Fruit fly (Drosophila melanogaster) whole organism, prepupa: Measurements from ENCODE around the gene Usp1.
A peak's percentile ranks its signal among the peaks of the same experiment; 100 is the strongest.

ENCODE experiments used
- Blimp-1 ChIP-seq: fragments of 200-800 bp; sonication (Bioruptor generic); optimal IDR thresholded peaks from 3 replicates; lab custom pipeline; 2017; ENCODE audit warnings: missing biosample characterization, missing genetic modification characterization, mild to moderate bottlenecking, moderate library complexity, missing genetic modification reagents
- CG10631 ChIP-seq: fragments of 200-800 bp; sonication (Bioruptor generic); optimal IDR thresholded peaks from 2 replicates; lab custom pipeline; 2016; ENCODE audit warnings: missing biosample characterization, missing genetic modification characterization
- CG10669 ChIP-seq: fragments of 200-800 bp; sonication (Bioruptor generic); optimal IDR thresholded peaks from 3 replicates; lab custom pipeline; 2018; ENCODE audit warnings: missing biosample characterization, mild to moderate bottlenecking, missing genetic modification characterization, moderate library complexity
- CG11294 ChIP-seq: fragments of 200-800 bp; sonication (Bioruptor generic); IDR thresholded peaks from 2 replicates; pipeline ENCODE4 v1.3.6; 2022; ENCODE audit warnings: missing biosample characterization, missing genetic modification characterization
- CG15336 ChIP-seq: fragments of 200-800 bp; sonication (Bioruptor generic); IDR thresholded peaks from 2 replicates; pipeline ENCODE4 v1.3.6; 2022; ENCODE audit warnings: missing biosample characterization, missing genetic modification characterization
- CG1621 ChIP-seq: fragments of 200-800 bp; sonication (Bioruptor generic); optimal IDR thresholded peaks from 3 replicates; lab custom pipeline; 2018; ENCODE audit warnings: missing biosample characterization, mild to moderate bottlenecking, missing genetic modification characterization
- CG16779 ChIP-seq: fragments of 200-800 bp; sonication (Bioruptor generic); optimal IDR thresholded peaks from 3 replicates; lab custom pipeline; 2017; ENCODE audit warnings: missing biosample characterization, mild to moderate bottlenecking, missing genetic modification characterization
- CG3032 ChIP-seq: fragments of 200-800 bp; optimal IDR thresholded peaks from 2 replicates; lab custom pipeline; 2019; ENCODE audit warnings: missing biosample characterization, mild to moderate bottlenecking, missing genetic modification characterization, moderate library complexity
- CG31627 ChIP-seq: fragments of 200-800 bp; sonication (Bioruptor generic); optimal IDR thresholded peaks from 3 replicates; lab custom pipeline; 2016; ENCODE audit warnings: missing biosample characterization, missing genetic modification characterization
- CG34406 ChIP-seq: fragments of 200-800 bp; sonication (Bioruptor generic); optimal IDR thresholded peaks from 3 replicates; lab custom pipeline; 2016; ENCODE audit warnings: missing biosample characterization, missing genetic modification characterization
- CG6276 ChIP-seq: fragments of 200-800 bp; sonication (Bioruptor generic); optimal IDR thresholded peaks from 2 replicates; lab custom pipeline; 2017; ENCODE audit warnings: missing biosample characterization, mild to moderate bottlenecking, missing genetic modification characterization
- CG6854 ChIP-seq: fragments of 200-800 bp; sonication (Bioruptor generic); optimal IDR thresholded peaks from 2 replicates; lab custom pipeline; 2017; ENCODE audit warnings: missing biosample characterization, mild to moderate bottlenecking, missing genetic modification characterization
- CG7368 ChIP-seq: fragments of 200-800 bp; sonication (Bioruptor generic); optimal IDR thresholded peaks from 3 replicates; lab custom pipeline; 2016; ENCODE audit warnings: missing biosample characterization, missing genetic modification characterization
- CG8119 ChIP-seq: fragments of 200-800 bp; sonication (Bioruptor generic); IDR thresholded peaks from 3 replicates; pipeline ENCODE4 v1.3.6; 2022; ENCODE audit warnings: missing biosample characterization, missing genetic modification characterization
- CG8319 ChIP-seq: fragments of 200-800 bp; sonication (Bioruptor generic); optimal IDR thresholded peaks from 3 replicates; lab custom pipeline; 2016; ENCODE audit warnings: missing biosample characterization, missing genetic modification characterization
- CG8632 ChIP-seq: fragments of 200-800 bp; sonication (Bioruptor generic); optimal IDR thresholded peaks from 3 replicates; lab custom pipeline; 2016; ENCODE audit warnings: missing biosample characterization, missing genetic modification characterization
- CG9139 ChIP-seq: fragments of 200-800 bp; sonication (Bioruptor generic); optimal IDR thresholded peaks from 3 replicates; lab custom pipeline; 2017; ENCODE audit warnings: missing biosample characterization, mild to moderate bottlenecking, missing genetic modification characterization
- Eip75B ChIP-seq: fragments of 200-800 bp; sonication (Bioruptor generic); optimal IDR thresholded peaks from 3 replicates; lab custom pipeline; 2016; ENCODE audit warnings: missing biosample characterization, missing genetic modification characterization
- Eip78C ChIP-seq: fragments of 200-800 bp; sonication (Bioruptor generic); peaks from one replicate; lab custom pipeline; 2016; ENCODE audit warnings: missing biosample characterization, missing genetic modification characterization
- Eip93F ChIP-seq: fragments of 200-800 bp; sonication (Bioruptor generic); optimal IDR thresholded peaks from 2 replicates; lab custom pipeline; 2016; ENCODE audit warnings: missing biosample characterization, mild to moderate bottlenecking, missing genetic modification characterization
- Hr38 ChIP-seq: sonication (Bioruptor generic); optimal IDR thresholded peaks from 2 replicates; lab custom pipeline; 2016; ENCODE audit warnings: missing biosample characterization, missing genetic modification characterization
- Hr4 ChIP-seq: fragments of 200-800 bp; sonication (Bioruptor generic); optimal IDR thresholded peaks from 3 replicates; lab custom pipeline; 2016; ENCODE audit warnings: missing biosample characterization, missing genetic modification characterization
- Met ChIP-seq: fragments of 200-800 bp; sonication (Bioruptor generic); optimal IDR thresholded peaks from 3 replicates; lab custom pipeline; 2016; ENCODE audit warnings: missing biosample characterization, missing genetic modification characterization
- Smox ChIP-seq: fragments of 200-800 bp; sonication (Bioruptor generic); optimal IDR thresholded peaks from 3 replicates; lab custom pipeline; 2016; ENCODE audit warnings: missing biosample characterization, missing genetic modification characterization
- Sox102F ChIP-seq: fragments of 200-800 bp; sonication (Bioruptor generic); optimal IDR thresholded peaks from 2 replicates; lab custom pipeline; 2016; ENCODE audit warnings: missing biosample characterization, mild to moderate bottlenecking, missing genetic modification characterization
- achi ChIP-seq: fragments of 200-800 bp; sonication (Bioruptor generic); optimal IDR thresholded peaks from 3 replicates; lab custom pipeline; 2016; ENCODE audit warnings: missing biosample characterization, missing genetic modification characterization
- cyc ChIP-seq: fragments of 200-800 bp; sonication (Bioruptor generic); optimal IDR thresholded peaks from 3 replicates; lab custom pipeline; 2016; ENCODE audit warnings: missing biosample characterization, missing genetic modification characterization
- dsx ChIP-seq: fragments of 200-800 bp; optimal IDR thresholded peaks from 3 replicates; lab custom pipeline; 2019; ENCODE audit warnings: missing biosample characterization, mild to moderate bottlenecking, missing genetic modification characterization, moderate library complexity; ENCODE audit not compliant: poor library complexity, severe bottlenecking
- esn ChIP-seq: fragments of 200-800 bp; sonication (Bioruptor generic); optimal IDR thresholded peaks from 2 replicates; lab custom pipeline; 2016; ENCODE audit warnings: missing biosample characterization, mild to moderate bottlenecking, missing genetic modification characterization, moderate library complexity
- fkh ChIP-seq: fragments of 200-800 bp; sonication (Bioruptor generic); optimal IDR thresholded peaks from 3 replicates; lab custom pipeline; 2017; ENCODE audit warnings: missing biosample characterization, mild to moderate bottlenecking, missing genetic modification characterization, moderate library complexity
- lz ChIP-seq: fragments of 200-800 bp; sonication (Bioruptor generic); optimal IDR thresholded peaks from 3 replicates; lab custom pipeline; 2016; ENCODE audit warnings: missing biosample characterization, missing genetic modification characterization
- net ChIP-seq: fragments of 200-800 bp; sonication (Bioruptor generic); optimal IDR thresholded peaks from 3 replicates; lab custom pipeline; 2016; ENCODE audit warnings: missing biosample characterization, missing genetic modification characterization
- pdm3 ChIP-seq: fragments of 200-800 bp; sonication (Bioruptor generic); optimal IDR thresholded peaks from 3 replicates; lab custom pipeline; 2016; ENCODE audit warnings: missing biosample characterization, missing genetic modification characterization
- salr ChIP-seq, 2 experiments: fragments of 200-800 bp; sonication (Bioruptor generic); optimal IDR thresholded peaks; 3 replicates each; lab custom pipeline; 2016 to 2018; ENCODE audit warnings: missing biosample characterization in 2 of 2, missing genetic modification characterization in 2 of 2, mild to moderate bottlenecking in 1 of 2
- spab ChIP-seq: fragments of 200-800 bp; sonication (Bioruptor generic); optimal IDR thresholded peaks from 2 replicates; lab custom pipeline; 2017; ENCODE audit warnings: missing biosample characterization, mild to moderate bottlenecking, missing genetic modification characterization, missing genetic modification reagents
- ss ChIP-seq, 2 experiments: fragments of 200-800 bp; sonication (Bioruptor generic); optimal IDR thresholded peaks; 2 replicates in 1 of 2; 3 replicates in 1 of 2; lab custom pipeline; 2017 to 2018; ENCODE audit warnings: mild to moderate bottlenecking in 2 of 2, missing biosample characterization in 2 of 2, missing genetic modification characterization in 2 of 2, moderate library complexity in 1 of 2
- vri ChIP-seq: fragments of 200-800 bp; sonication (Bioruptor generic); optimal IDR thresholded peaks from 3 replicates; lab custom pipeline; 2016; ENCODE audit warnings: missing biosample characterization, mild to moderate bottlenecking, missing genetic modification characterization

Gene Usp1

dm6 chr3R:29219948-29220347 is 9.0 kb upstream of the Usp1 start, which contains the start of gene eEF1gamma (continued):
- TF ChIP-seq lz (peak; percentile 94), CG7368 (GFP tag; lab: Kevin White, UChicago) (peak; percentile 87), CG34406 (GFP tag; lab: Kevin White, UChicago) (peak; percentile 92), salr (GFP tag; optimal IDR thresholded peaks at IDR 0.05; lab: Kevin White, UChicago) (peak in 1 of 2 experiments; percentile 94), Met (peak; percentile 93), pdm3 (peak; percentile 90), CG15336 (GFP tag; lab: Robert Waterston, UW) (peak; percentile 65), Blimp-1 (GFP tag; lab: Kevin White, UChicago) (peak; percentile 86), Hr4 (peak; percentile 75), cyc (GFP tag; lab: Kevin White, UChicago) (peak; percentile 92), CG10631 (GFP tag; lab: Kevin White, UChicago) (no peak), CG3032 (tag; lab: Kevin White, UChicago) (peak; percentile 81), Eip75B (GFP tag; lab: Kevin White, UChicago) (peak; percentile 93), spab (GFP tag; lab: Kevin White, UChicago) (no peak), achi (GFP tag; lab: Kevin White, UChicago) (no peak), Hr38 (GFP tag; lab: Kevin White, UChicago) (no peak), Eip78C (GFP tag; lab: Kevin White, UChicago) (peak; percentile 97), CG11294 (GFP tag; lab: Robert Waterston, UW) (peak; percentile 54; the same call in 1 of the 2 replicates), CG9139 (GFP tag; lab: Kevin White, UChicago) (no peak), CG8319 (GFP tag; lab: Kevin White, UChicago) (peak; percentile 89), CG31627 (peak; percentile 91), CG10669 (GFP tag; lab: Kevin White, UChicago) (peak; percentile 86), Sox102F (GFP tag; lab: Kevin White, UChicago) (peak; percentile 93), CG1621 (tag; lab: Kevin White, UChicago) (peak; percentile 85), esn (peak; percentile 95), dsx (GFP tag; lab: Kevin White, UChicago) (peak; percentile 66), Smox (no peak), ss (GFP tag; optimal IDR thresholded peaks at IDR 0.05; lab: Kevin White, UChicago) (peak; percentile 82 to 94), CG8632 (GFP tag; lab: Kevin White, UChicago) (peak; percentile 88), CG16779 (tag; lab: Kevin White, UChicago) (peak; percentile 82)

dm6 chr3R:29220585-29220984 is 8.4 kb upstream of the Usp1 start:
- no peak for TF ChIP-seq CG7368 (GFP tag; lab: Kevin White, UChicago)
- no peak for TF ChIP-seq fkh (GFP tag; lab: Kevin White, UChicago)
- TF ChIP-seq CG6276 (GFP tag; lab: Kevin White, UChicago), result no peak
- no peak for TF ChIP-seq vri (GFP tag; lab: Kevin White, UChicago)
- no peak for TF ChIP-seq net (GFP tag; lab: Kevin White, UChicago)
- no peak for TF ChIP-seq cyc (GFP tag; lab: Kevin White, UChicago)
- no peak for TF ChIP-seq CG8119
- no peak for TF ChIP-seq Sox102F (GFP tag; lab: Kevin White, UChicago)
- no peak for TF ChIP-seq CG8632 (GFP tag; lab: Kevin White, UChicago)
- TF ChIP-seq Eip93F (GFP tag; lab: Kevin White, UChicago), result no peak
- no peak for TF ChIP-seq Eip75B (GFP tag; lab: Kevin White, UChicago)

DNA sequence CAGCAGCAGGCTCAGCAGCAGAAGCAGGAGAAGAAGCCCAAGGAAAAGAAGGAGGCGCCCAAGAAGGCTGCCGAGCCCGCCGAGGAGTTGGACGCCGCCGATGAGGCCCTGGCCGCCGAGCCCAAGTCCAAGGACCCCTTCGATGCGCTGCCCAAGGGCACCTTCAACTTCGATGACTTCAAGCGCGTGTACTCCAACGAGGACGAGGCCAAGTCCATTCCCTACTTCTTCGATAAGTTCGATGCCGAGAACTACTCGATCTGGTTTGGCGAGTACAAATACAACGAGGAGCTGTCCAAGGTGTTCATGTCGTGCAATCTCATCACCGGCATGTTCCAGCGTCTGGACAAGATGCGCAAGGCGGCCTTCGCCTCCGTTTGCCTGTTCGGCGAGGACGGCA is 7.8 kb upstream of the Usp1 start:
- no peak for TF ChIP-seq Smox
- no peak for TF ChIP-seq CG6854 (GFP tag; lab: Kevin White, UChicago)
